Fruit fly (Drosophila melanogaster) whole organism, wandering third instar larva: ENCODE results near the gene CG15337.

Experiments used
- Abd-B ChIP-seq: fragments of >200 bp; optimal IDR thresholded peaks from 2 replicates; lab custom pipeline; 2017; ENCODE audit warnings: missing biosample characterization, missing genetic modification characterization
- CG32264 ChIP-seq: fragments of 200-800 bp; sonication (Bioruptor generic); optimal IDR thresholded peaks from 2 replicates; lab custom pipeline; 2016; ENCODE audit warnings: missing biosample characterization, missing genetic modification characterization
- CG9705 ChIP-seq: fragments of 200-800 bp; sonication (Bioruptor generic); optimal IDR thresholded peaks from 2 replicates; lab custom pipeline; 2018; ENCODE audit warnings: missing biosample characterization, mild to moderate bottlenecking, missing genetic modification characterization
- CrebA ChIP-seq: fragments of 200-800 bp; sonication (Bioruptor generic); optimal IDR thresholded peaks from 2 replicates; lab custom pipeline; 2016; ENCODE audit warnings: missing biosample characterization, mild to moderate bottlenecking, missing genetic modification characterization, borderline replicate concordance
- Dfd ChIP-seq: fragments of >200 bp; optimal IDR thresholded peaks from 2 replicates; lab custom pipeline; 2017; ENCODE audit warnings: missing biosample characterization, missing genetic modification characterization
- Dif ChIP-seq: fragments of 200-275, 200-300 bp; sonication (Bioruptor generic); optimal IDR thresholded peaks from 2 replicates; lab custom pipeline; 2018; ENCODE audit warnings: missing biosample characterization, missing genetic modification characterization; ENCODE audit not compliant: partially characterized antibody
- GATAd ChIP-seq: sonication (Bioruptor generic); optimal IDR thresholded peaks from 2 replicates; lab custom pipeline; 2016; ENCODE audit warnings: missing biosample characterization, missing genetic modification characterization
- HLH106 ChIP-seq: fragments of 200-800 bp; optimal IDR thresholded peaks from 3 replicates; lab custom pipeline; 2019; ENCODE audit warnings: missing biosample characterization, mild to moderate bottlenecking, missing genetic modification characterization, moderate library complexity
- Hnf4 ChIP-seq: fragments of 200-800 bp; sonication (Bioruptor generic); optimal IDR thresholded peaks from 2 replicates; lab custom pipeline; 2016; ENCODE audit warnings: missing biosample characterization, mild to moderate bottlenecking, missing genetic modification characterization
- Hr78 ChIP-seq: fragments of >200 bp; optimal IDR thresholded peaks from 2 replicates; lab custom pipeline; 2017; ENCODE audit warnings: missing biosample characterization, missing genetic modification characterization
- Hr83 ChIP-seq: fragments of 200-300 bp; sonication (Bioruptor generic); optimal IDR thresholded peaks from 2 replicates; lab custom pipeline; 2016; ENCODE audit warnings: missing biosample characterization, mild to moderate bottlenecking, missing genetic modification characterization, moderate library complexity; ENCODE audit not compliant: poor library complexity, severe bottlenecking
- Jra ChIP-seq: sonication (Bioruptor generic); optimal IDR thresholded peaks from 2 replicates; lab custom pipeline; 2016; ENCODE audit warnings: missing biosample characterization, missing genetic modification characterization
- Mio ChIP-seq: sonication (Bioruptor generic); optimal IDR thresholded peaks from 2 replicates; lab custom pipeline; 2016; ENCODE audit warnings: missing biosample characterization, missing genetic modification characterization
- Myc ChIP-seq: fragments of >200 bp; optimal IDR thresholded peaks from 2 replicates; lab custom pipeline; 2017
- N ChIP-seq: fragments of >200 bp; optimal IDR thresholded peaks from 2 replicates; lab custom pipeline; 2018; ENCODE audit warnings: missing biosample characterization, missing external identifiers, missing genetic modification characterization
- OdsH ChIP-seq: fragments of 200-800 bp; sonication (Bioruptor generic); optimal IDR thresholded peaks from 2 replicates; lab custom pipeline; 2016; ENCODE audit warnings: missing biosample characterization, mild to moderate bottlenecking, missing genetic modification characterization
- Rel ChIP-seq, 2 experiments: fragments of 200-800 bp; sonication (Bioruptor generic) in 1 of 2; optimal IDR thresholded peaks; 2 replicates in 1 of 2; 3 replicates in 1 of 2; lab custom pipeline; 2016 to 2019; ENCODE audit warnings: mild to moderate bottlenecking in 2 of 2, missing biosample characterization in 2 of 2, missing genetic modification characterization in 2 of 2, moderate library complexity in 1 of 2
- Sp1 ChIP-seq: fragments of 200-800 bp; sonication (Bioruptor generic); optimal IDR thresholded peaks from 3 replicates; lab custom pipeline; 2019; ENCODE audit warnings: missing biosample characterization, mild to moderate bottlenecking, missing genetic modification characterization, moderate library complexity
- Vsx2 ChIP-seq: fragments of 200-300, 225-300 bp; sonication (Bioruptor generic); optimal IDR thresholded peaks from 2 replicates; lab custom pipeline; 2018; ENCODE audit warnings: missing biosample characterization, missing genetic modification characterization; ENCODE audit not compliant: partially characterized antibody
- br ChIP-seq: fragments of 200-800 bp; sonication (Bioruptor generic); optimal IDR thresholded peaks from 2 replicates; lab custom pipeline; 2016; ENCODE audit warnings: missing biosample characterization, missing genetic modification characterization
- brk ChIP-seq: fragments of 200-800 bp; sonication (Bioruptor generic); optimal IDR thresholded peaks from 2 replicates; lab custom pipeline; 2016; ENCODE audit warnings: missing biosample characterization, mild to moderate bottlenecking, missing genetic modification characterization
- dl ChIP-seq, 2 experiments: fragments of 175-275, 200-275 bp in 1 of 2; fragments of 200-275 bp in 1 of 2; sonication (Bioruptor generic); optimal IDR thresholded peaks; lab custom pipeline; 2018; ENCODE audit warnings: mild to moderate bottlenecking in 2 of 2, missing biosample characterization in 2 of 2, missing genetic modification characterization in 2 of 2, moderate library complexity in 2 of 2; ENCODE audit not compliant: partially characterized antibody in 2 of 2, insufficient read depth in 1 of 2
- dmrt93B ChIP-seq: fragments of 200-800 bp; sonication (Bioruptor generic); optimal IDR thresholded peaks from 2 replicates; lab custom pipeline; 2018; ENCODE audit warnings: missing biosample characterization, mild to moderate bottlenecking, missing genetic modification characterization
- dsf ChIP-seq: sonication (Bioruptor generic); optimal IDR thresholded peaks from 2 replicates; lab custom pipeline; 2016; ENCODE audit warnings: missing biosample characterization, missing genetic modification characterization, borderline replicate concordance
- ey ChIP-seq: fragments of 200-800 bp; sonication (Bioruptor generic); optimal IDR thresholded peaks from 2 replicates; lab custom pipeline; 2016; ENCODE audit warnings: missing biosample characterization, missing genetic modification characterization
- foxo ChIP-seq, 2 experiments: fragments of 200-800 bp; sonication (Bioruptor generic); optimal IDR thresholded peaks; 2 replicates in 1 of 2; 3 replicates in 1 of 2; lab custom pipeline; 2016 to 2017; ENCODE audit warnings: missing biosample characterization in 2 of 2, missing genetic modification characterization in 2 of 2
- fru ChIP-seq: fragments of 200-800 bp; sonication (Bioruptor generic); optimal IDR thresholded peaks from 3 replicates; lab custom pipeline; 2016; ENCODE audit warnings: missing biosample characterization, mild to moderate bottlenecking, missing genetic modification characterization
- h ChIP-seq: fragments of 200-800 bp; sonication (Bioruptor generic); optimal IDR thresholded peaks from 3 replicates; lab custom pipeline; 2016; ENCODE audit warnings: missing biosample characterization, mild to moderate bottlenecking, missing genetic modification characterization
- jim ChIP-seq: fragments of 175-275, 200-325 bp; sonication (Bioruptor generic); optimal IDR thresholded peaks from 2 replicates; lab custom pipeline; 2016; ENCODE audit warnings: missing biosample characterization, mild to moderate bottlenecking, missing genetic modification characterization
- lola ChIP-seq: fragments of >200 bp; optimal IDR thresholded peaks from 2 replicates; lab custom pipeline; 2017; ENCODE audit warnings: missing biosample characterization, missing genetic modification characterization
- pan ChIP-seq: fragments of >200 bp; optimal IDR thresholded peaks from 2 replicates; lab custom pipeline; 2017
- psq ChIP-seq: fragments of 200-800 bp; sonication (Bioruptor generic); optimal IDR thresholded peaks from 3 replicates; lab custom pipeline; 2017; ENCODE audit warnings: missing biosample characterization, mild to moderate bottlenecking, missing genetic modification characterization, moderate library complexity
- rgr ChIP-seq: fragments of 200-800 bp; sonication (Bioruptor generic); optimal IDR thresholded peaks from 3 replicates; lab custom pipeline; 2016; ENCODE audit warnings: missing biosample characterization, mild to moderate bottlenecking, missing genetic modification characterization
- sage ChIP-seq: fragments of 200-800 bp; sonication (Bioruptor generic); optimal IDR thresholded peaks from 2 replicates; lab custom pipeline; 2016; ENCODE audit warnings: missing biosample characterization, mild to moderate bottlenecking, missing genetic modification characterization
- sv ChIP-seq: fragments of 200-800 bp; sonication (Bioruptor generic); optimal IDR thresholded peaks from 3 replicates; lab custom pipeline; 2016; ENCODE audit warnings: missing biosample characterization, missing genetic modification characterization
- tai ChIP-seq: sonication (Bioruptor generic); optimal IDR thresholded peaks from 2 replicates; lab custom pipeline; 2016; ENCODE audit warnings: missing biosample characterization, missing genetic modification characterization
- usp ChIP-seq: fragments of >200 bp; optimal IDR thresholded peaks from 2 replicates; lab custom pipeline; 2017; ENCODE audit warnings: missing biosample characterization, missing genetic modification characterization
- woc ChIP-seq: sonication (Bioruptor generic); optimal IDR thresholded peaks from 2 replicates; lab custom pipeline; 2016; ENCODE audit warnings: missing biosample characterization, mild to moderate bottlenecking, missing genetic modification characterization

Gene CG15337

DNA sequence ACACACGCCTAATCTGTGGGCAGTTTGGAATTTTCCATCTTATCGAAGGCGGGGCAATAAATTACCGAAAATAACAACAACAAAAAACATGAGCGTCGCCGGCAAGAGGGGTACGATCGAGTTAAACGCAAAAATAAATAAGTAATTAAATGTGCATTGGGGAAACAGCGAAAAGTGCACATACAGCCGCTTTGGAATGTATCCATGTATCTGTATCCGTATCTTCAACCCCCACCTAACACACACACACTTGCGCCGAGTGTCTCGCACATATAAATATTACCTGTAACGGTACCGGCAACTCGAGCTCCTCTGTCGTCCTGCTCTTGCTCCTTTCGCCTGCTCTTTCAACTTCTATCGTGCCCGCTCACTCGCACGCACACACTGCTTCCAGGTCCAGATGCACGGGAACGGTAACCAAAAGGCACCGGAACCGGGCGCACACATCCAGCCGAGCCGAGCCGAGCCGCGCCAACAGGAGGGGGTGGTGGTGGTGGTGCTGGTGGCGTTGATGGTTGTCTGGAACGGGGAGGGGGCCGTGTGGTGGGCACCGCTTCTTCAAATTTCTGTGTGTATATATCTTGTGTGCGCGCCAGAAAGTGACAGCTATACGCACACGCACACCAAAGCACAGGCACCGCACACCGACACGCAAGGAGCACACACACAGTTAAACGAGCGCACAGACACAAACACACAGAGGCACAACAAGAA is 18.3 kb upstream of the CG15337 start (continued):
- TF ChIP-seq jim (no peak), Hnf4 (GFP tag; lab: Kevin White, UChicago) (peak; percentile 40), h (GFP tag; lab: Kevin White, UChicago) (peak; percentile 67), Dif (GFP tag; lab: Kevin White, UChicago) (peak; percentile 52), ey (GFP tag; lab: Kevin White, UChicago) (peak; percentile 63), br (GFP tag; lab: Kevin White, UChicago) (no peak), psq (peak; percentile 29), HLH106 (tag; lab: Kevin White, UChicago) (peak; percentile 38)

DNA sequence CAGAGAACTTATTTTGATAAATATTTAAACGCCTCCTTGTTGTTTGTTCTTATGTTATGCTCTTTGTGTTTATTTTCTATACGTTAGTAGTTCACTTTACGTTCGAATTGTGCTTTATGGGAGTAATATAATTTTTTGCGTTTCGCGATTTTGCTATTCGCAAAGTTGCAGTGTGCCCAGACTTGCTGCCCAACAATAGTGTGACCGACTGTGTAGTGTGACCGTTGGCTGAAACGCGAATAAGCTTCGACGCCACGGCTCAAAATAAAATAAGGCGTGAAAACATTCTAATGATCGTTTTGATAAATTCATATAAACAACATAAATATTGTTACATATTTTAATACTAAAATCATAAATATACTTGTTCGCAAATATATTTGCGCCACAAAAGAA is 17.8 kb upstream of the CG15337 start, which contains the start of gene Smox:
Gene Smox (minus strand): TSS at position 213 of the 396 bp plus-strand sequence.
- TF ChIP-seq Mio (GFP tag; lab: Kevin White, UChicago) (no peak), pan (no peak), lola (GFP tag; lab: Kevin White, UChicago) (no peak), HLH106 (tag; lab: Kevin White, UChicago) (no peak), Sp1 (GFP tag; lab: Kevin White, UChicago) (no peak), h (GFP tag; lab: Kevin White, UChicago) (no peak), Abd-B (GFP tag; lab: Kevin White, UChicago) (no peak), Hnf4 (GFP tag; lab: Kevin White, UChicago) (no peak), Dif (GFP tag; lab: Kevin White, UChicago) (no peak), sage (GFP tag; lab: Kevin White, UChicago) (no peak), CrebA (GFP tag; lab: Kevin White, UChicago) (no peak), Hr83 (GFP tag; lab: Kevin White, UChicago) (no peak), foxo (GFP tag; optimal IDR thresholded peaks at IDR 0.05; lab: Kevin White, UChicago) (no peak), sv (GFP tag; lab: Kevin White, UChicago) (no peak), CG32264 (GFP tag; lab: Kevin White, UChicago) (no peak), jim (no peak), OdsH (no peak)

DNA sequence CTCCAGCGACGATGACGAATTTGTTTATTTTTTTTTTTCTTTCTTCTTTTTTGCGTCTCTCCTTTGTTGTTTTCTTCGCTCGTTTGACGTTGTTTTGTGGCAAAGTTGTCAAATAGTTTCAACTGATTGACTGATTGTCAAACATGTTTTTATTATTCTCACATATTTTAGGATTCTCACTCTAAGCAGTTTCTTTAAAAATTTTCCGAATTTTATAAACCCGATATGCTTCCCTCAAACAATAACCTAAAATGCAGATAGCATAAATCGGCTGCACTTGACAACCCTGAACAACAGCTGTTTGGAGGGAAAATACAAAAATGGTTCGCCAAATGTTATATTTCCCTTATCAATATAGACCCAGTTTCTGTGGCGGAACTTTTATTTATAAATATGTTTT is 16.3 kb upstream of the CG15337 start, which contains the start of gene CG17982:
Gene CG17982 (minus strand): TSS at position 299 of the 400 bp plus-strand sequence.
- TF ChIP-seq brk (GFP tag; lab: Kevin White, UChicago) (no peak), dmrt93B (no peak), Abd-B (GFP tag; lab: Kevin White, UChicago) (no peak), Myc (lab: Kevin White, UChicago) (no peak), dsf (GFP tag; lab: Kevin White, UChicago) (peak; percentile 81), HLH106 (tag; lab: Kevin White, UChicago) (peak; percentile 92), Rel (GFP tag; optimal IDR thresholded peaks at IDR 0.05; lab: Kevin White, UChicago) (peak; percentile 73), Rel (tag; optimal IDR thresholded peaks at IDR 0.05; lab: Kevin White, UChicago) (peak; percentile 99), Dfd (GFP tag; lab: Kevin White, UChicago) (no peak), dl (GFP tag; optimal IDR thresholded peaks at IDR 0.05; lab: Kevin White, UChicago; ENCODE audit: insufficient read depth in 1 of 2, partially characterized antibody in 2 of 2) (no peak), GATAd (GFP tag; lab: Kevin White, UChicago) (peak; percentile 85), usp (GFP tag; lab: Kevin White, UChicago) (no peak), tai (GFP tag; lab: Kevin White, UChicago) (no peak), Sp1 (GFP tag; lab: Kevin White, UChicago) (peak; percentile 92), Jra (GFP tag; lab: Kevin White, UChicago) (peak; percentile 93), Hr78 (GFP tag; lab: Kevin White, UChicago) (no peak), pan (no peak), h (GFP tag; lab: Kevin White, UChicago) (peak; percentile 94), psq (peak; percentile 98), jim (no peak), CG9705 (GFP tag; lab: Kevin White, UChicago) (peak; percentile 88), lola (GFP tag; lab: Kevin White, UChicago) (no peak), ey (GFP tag; lab: Kevin White, UChicago) (peak; percentile 93), Dif (GFP tag; lab: Kevin White, UChicago) (no peak), N (no peak), Hr83 (GFP tag; lab: Kevin White, UChicago) (peak; percentile 91), Hnf4 (GFP tag; lab: Kevin White, UChicago) (no peak), Mio (GFP tag; lab: Kevin White, UChicago) (peak; percentile 42), sv (GFP tag; lab: Kevin White, UChicago) (peak; percentile 17), sage (GFP tag; lab: Kevin White, UChicago) (peak; percentile 81), Vsx2 (GFP tag; lab: Kevin White, UChicago) (no peak), br (GFP tag; lab: Kevin White, UChicago) (peak; percentile 94), woc (peak; percentile 86), CrebA (GFP tag; lab: Kevin White, UChicago) (no peak), foxo (GFP tag; optimal IDR thresholded peaks at IDR 0.05; lab: Kevin White, UChicago) (peak; percentile 81 to 95), CG32264 (GFP tag; lab: Kevin White, UChicago) (peak; percentile 83), rgr (GFP tag; lab: Kevin White, UChicago) (peak; percentile 95), fru (GFP tag; lab: Kevin White, UChicago) (peak; percentile 93), OdsH (peak; percentile 89)
- TF ChIP-seq, all 38 proteins: peak for 21
